Worm (Caenorhabditis elegans) whole organism, L1 larva: ENCODE data around the gene Y82E9BR.14.

Experiments used
- ceh-82 ChIP-seq, 3 experiments: fragments of 150-350 bp in 1 of 3; sonication (generic microtip) in 2 of 3; optimal IDR thresholded peaks; 2 replicates each; lab custom pipeline; 2014 to 2017; ENCODE audit warnings: missing biosample characterization in 3 of 3, missing genetic modification characterization in 3 of 3
- elt-3 ChIP-seq, 6 experiments: fragments of 150-350 bp in 1 of 6; sonication (generic microtip); optimal IDR thresholded peaks; 2 replicates each; lab custom pipeline; 2017 to 2018; ENCODE audit warnings: missing biosample characterization in 6 of 6, missing genetic modification characterization in 6 of 6, inconsistent platforms in 1 of 6
- lin-13 ChIP-seq: fragments of 150-350 bp; optimal IDR thresholded peaks from 2 replicates; lab custom pipeline; 2014; ENCODE audit warnings: missing biosample characterization, missing genetic modification reagents, missing genetic modification characterization
- mdl-1 ChIP-seq, 2 experiments: fragments of 150-350 bp; optimal IDR thresholded peaks; 2 replicates each; lab custom pipeline; 2014 to 2017; ENCODE audit warnings: missing biosample characterization in 2 of 2, missing genetic modification characterization in 2 of 2, inconsistent platforms in 1 of 2
- nhr-237 ChIP-seq: fragments of 150-350 bp; optimal IDR thresholded peaks from 2 replicates; lab custom pipeline; 2014; ENCODE audit warnings: missing biosample characterization, missing genetic modification characterization
- pqm-1 ChIP-seq: sonication (generic microtip); optimal IDR thresholded peaks from 3 replicates; lab custom pipeline; 2017; ENCODE audit warnings: missing biosample characterization, missing genetic modification characterization
- skn-1 ChIP-seq: fragments of 150-350 bp; optimal IDR thresholded peaks from 2 replicates; lab custom pipeline; 2014; ENCODE audit warnings: missing biosample characterization, missing genetic modification characterization
- ztf-4 ChIP-seq: fragments of 150-350 bp; optimal IDR thresholded peaks from 2 replicates; lab custom pipeline; 2014; ENCODE audit warnings: missing biosample characterization, missing genetic modification characterization

DNA sequence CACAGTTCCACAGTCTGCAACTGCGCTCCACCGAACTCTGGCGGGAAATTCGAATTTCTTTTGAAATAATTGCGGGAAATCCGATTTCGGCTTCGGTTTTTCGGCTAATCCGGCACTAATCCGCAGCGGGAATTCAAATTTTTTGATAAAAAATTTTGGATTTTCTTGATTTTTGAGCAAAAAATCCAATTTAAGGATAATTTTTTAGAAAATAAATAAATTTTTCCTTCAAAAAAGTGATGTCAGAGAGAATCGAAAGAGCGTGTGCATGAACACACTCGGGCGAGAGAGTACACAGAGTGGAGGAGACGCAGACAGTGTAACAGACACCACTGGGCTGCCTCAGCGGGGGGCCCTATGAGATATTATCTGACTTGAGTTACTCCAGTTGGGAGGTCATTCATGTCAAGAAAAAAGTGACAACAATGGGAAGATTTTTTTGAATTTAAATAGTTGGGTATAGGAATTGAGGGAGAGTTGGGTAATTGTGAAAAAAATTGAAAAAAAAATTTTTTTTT is 16.1 kb upstream of the Y82E9BR.14 start:
- TF ChIP-seq pqm-1: no peak
- peak in 1 of 2 experiments; percentile 0 for TF ChIP-seq mdl-1 (tag; optimal IDR thresholded peaks at IDR 0.05; lab: Kevin White, UChicago)
- no peak for TF ChIP-seq elt-3 (tag; optimal IDR thresholded peaks at IDR 0.05; lab: Kevin White, UChicago)
- TF ChIP-seq lin-13 (GFP tag; lab: Kevin White, UChicago): no peak
- TF ChIP-seq ceh-82 (tag; optimal IDR thresholded peaks at IDR 0.05; lab: Kevin White, UChicago): peak in 1 of 3 experiments; percentile 30
- TF ChIP-seq nhr-237 (tag; lab: Kevin White, UChicago): no peak
- no peak for TF ChIP-seq skn-1 (tag; lab: Kevin White, UChicago)
- TF ChIP-seq ztf-4: no peak
